Worm (Caenorhabditis elegans) whole organism, L3 larva: ENCODE data around the gene frpr-1.

Experiments used
- ama-1 ChIP-seq: fragments of 150-350 bp; optimal IDR thresholded peaks from 2 replicates; lab custom pipeline; 2018
- ceh-16 ChIP-seq: sonication (generic microtip); optimal IDR thresholded peaks from 2 replicates; lab custom pipeline; 2017; ENCODE audit warnings: missing biosample characterization, missing genetic modification characterization
- egl-5 ChIP-seq: fragments of 150-350 bp; optimal IDR thresholded peaks from 2 replicates; lab custom pipeline; 2017; ENCODE audit warnings: missing biosample characterization, missing genetic modification reagents, missing genetic modification characterization, inconsistent platforms
- elt-1 ChIP-seq: fragments of 150-350 bp; optimal IDR thresholded peaks from 2 replicates; lab custom pipeline; 2014; ENCODE audit warnings: missing biosample characterization, missing genetic modification characterization
- fkh-10 ChIP-seq: sonication (generic microtip); optimal IDR thresholded peaks from 2 replicates; lab custom pipeline; 2017; ENCODE audit warnings: missing biosample characterization, missing genetic modification reagents, missing genetic modification characterization
- fos-1 ChIP-seq: fragments of 150-350 bp; optimal IDR thresholded peaks from 2 replicates; lab custom pipeline; 2014; ENCODE audit warnings: missing biosample characterization, missing genetic modification characterization
- jun-1 ChIP-seq: fragments of 150-350 bp; optimal IDR thresholded peaks from 2 replicates; lab custom pipeline; 2014; ENCODE audit warnings: missing biosample characterization, missing genetic modification reagents, missing genetic modification characterization
- nhr-11 ChIP-seq: fragments of 150-350 bp; optimal IDR thresholded peaks from 2 replicates; lab custom pipeline; 2014; ENCODE audit warnings: missing biosample characterization, missing genetic modification characterization
- nhr-12 ChIP-seq: fragments of 150-350 bp; optimal IDR thresholded peaks from 2 replicates; lab custom pipeline; 2014; ENCODE audit warnings: missing biosample characterization, missing genetic modification characterization
- nhr-237 ChIP-seq: fragments of 150-350 bp; optimal IDR thresholded peaks from 2 replicates; lab custom pipeline; 2014; ENCODE audit warnings: missing biosample characterization, missing genetic modification characterization
- nhr-28 ChIP-seq: fragments of 150-350 bp; optimal IDR thresholded peaks from 2 replicates; lab custom pipeline; 2014; ENCODE audit warnings: missing biosample characterization, missing genetic modification characterization
- snpc-4 ChIP-seq: fragments of 150-350 bp; optimal IDR thresholded peaks from 2 replicates; lab custom pipeline; 2014; ENCODE audit warnings: missing biosample characterization, missing genetic modification characterization
- unc-39 ChIP-seq: sonication (generic microtip); optimal IDR thresholded peaks from 4 replicates; lab custom pipeline; 2017; ENCODE audit warnings: missing biosample characterization, missing genetic modification characterization

- TF ChIP-seq nhr-28 (tag; lab: Kevin White, UChicago) (no peak), fos-1 (no peak), jun-1 (tag; lab: Kevin White, UChicago) (no peak), unc-39 (tag; lab: Kevin White, UChicago) (no peak), fkh-10 (GFP tag; lab: Kevin White, UChicago) (no peak), nhr-237 (tag; lab: Kevin White, UChicago) (no peak), ceh-16 (tag; lab: Kevin White, UChicago) (no peak), snpc-4 (tag; lab: Kevin White, UChicago) (no peak), nhr-11 (tag; lab: Kevin White, UChicago) (no peak), ama-1 (no peak), elt-1 (no peak), nhr-12 (tag; lab: Kevin White, UChicago) (no peak), egl-5 (tag; lab: Kevin White, UChicago) (no peak)
Measured at ce11 chrX:8123194-8123593, 6.2 kb downstream of the frpr-1 start, which contains the start of gene C02B8.12.
